Fruit fly (Drosophila melanogaster) whole organism, embryonic: ENCODE measurements around the gene CG12951.

Experiments used
- BEAF-32 ChIP-seq: fragments of 200-800 bp; sonication (Bioruptor generic); optimal IDR thresholded peaks from 3 replicates; lab custom pipeline; 2017; ENCODE audit warnings: missing biosample characterization, missing genetic modification characterization, mild to moderate bottlenecking, moderate library complexity, missing genetic modification reagents
- CG10321 ChIP-seq: fragments of 200-800 bp; sonication (Bioruptor generic); IDR thresholded peaks from 2 replicates; pipeline ENCODE4 v1.3.6; 2022; ENCODE audit warnings: missing biosample characterization, missing genetic modification characterization
- CG10366 ChIP-seq: fragments of 200-800 bp; sonication (Bioruptor generic); IDR thresholded peaks from 2 replicates; pipeline ENCODE4 v1.3.6; 2022; ENCODE audit warnings: missing biosample characterization, missing genetic modification characterization
- CG11696 ChIP-seq: fragments of 200-800 bp; sonication (Bioruptor generic); IDR thresholded peaks from 2 replicates; pipeline ENCODE4 v1.3.6; 2022; ENCODE audit warnings: missing biosample characterization, missing genetic modification characterization
- CG12155 ChIP-seq: fragments of 200-800 bp; sonication (Bioruptor generic); optimal IDR thresholded peaks from 3 replicates; lab custom pipeline; 2016; ENCODE audit warnings: missing biosample characterization, missing genetic modification characterization
- CG14710 ChIP-seq: fragments of 200-800 bp; sonication (Bioruptor generic); optimal IDR thresholded peaks from 3 replicates; lab custom pipeline; 2019; ENCODE audit warnings: missing biosample characterization, mild to moderate bottlenecking, missing genetic modification characterization, moderate library complexity
- CG14965 ChIP-seq: fragments of 200-800 bp; sonication (Bioruptor generic); optimal IDR thresholded peaks from 2 replicates; lab custom pipeline; 2016; ENCODE audit warnings: missing biosample characterization, missing genetic modification characterization, borderline replicate concordance
- CG15514 ChIP-seq: fragments of 200-800 bp; sonication (Bioruptor generic); optimal IDR thresholded peaks from 3 replicates; lab custom pipeline; 2017; ENCODE audit warnings: missing biosample characterization, missing genetic modification characterization, mild to moderate bottlenecking, moderate library complexity, missing genetic modification reagents
- CG1602 ChIP-seq: fragments of 200-800 bp; sonication (Bioruptor generic); optimal IDR thresholded peaks from 3 replicates; lab custom pipeline; 2016; ENCODE audit warnings: missing biosample characterization, missing genetic modification characterization
- CG16815 ChIP-seq: fragments of 200-800 bp; sonication (Bioruptor generic); optimal IDR thresholded peaks from 3 replicates; lab custom pipeline; 2017; ENCODE audit warnings: missing biosample characterization, mild to moderate bottlenecking, missing genetic modification characterization
- CG31365 ChIP-seq: fragments of 200-800 bp; sonication (Bioruptor generic); optimal IDR thresholded peaks from 2 replicates; lab custom pipeline; 2018; ENCODE audit warnings: missing biosample characterization, mild to moderate bottlenecking, missing genetic modification characterization
- CG4282 ChIP-seq: fragments of 200-800 bp; sonication (Bioruptor generic); optimal IDR thresholded peaks from 2 replicates; lab custom pipeline; 2016; ENCODE audit warnings: missing biosample characterization, missing genetic modification characterization
- CG43689 ChIP-seq: fragments of 200-800 bp; sonication (Bioruptor generic); IDR thresholded peaks from 2 replicates; pipeline ENCODE4 v1.3.6; 2022; ENCODE audit warnings: missing biosample characterization, missing genetic modification characterization
- CG5180 ChIP-seq: fragments of 200-800 bp; sonication (Bioruptor generic); optimal IDR thresholded peaks from 3 replicates; lab custom pipeline; 2017; ENCODE audit warnings: missing biosample characterization, missing genetic modification characterization, mild to moderate bottlenecking, moderate library complexity, missing genetic modification reagents
- CG8359 ChIP-seq: fragments of 200-800 bp; sonication (Bioruptor generic); optimal IDR thresholded peaks from 2 replicates; lab custom pipeline; 2017; ENCODE audit warnings: missing biosample characterization, mild to moderate bottlenecking, missing genetic modification characterization, borderline replicate concordance
- CG8478 ChIP-seq: fragments of >200 bp; optimal IDR thresholded peaks from 2 replicates; lab custom pipeline; 2018
- H15 ChIP-seq: fragments of 200-800 bp; sonication (Bioruptor generic); IDR thresholded peaks from 3 replicates; pipeline ENCODE4 v1.3.6; 2022; ENCODE audit warnings: missing biosample characterization, missing genetic modification characterization
- Hand ChIP-seq: fragments of 200-800 bp; sonication (Bioruptor generic); optimal IDR thresholded peaks from 2 replicates; lab custom pipeline; 2017; ENCODE audit warnings: mild to moderate bottlenecking, missing biosample characterization, missing genetic modification reagents, missing genetic modification characterization
- HmgZ ChIP-seq: fragments of 200-800 bp; sonication (Bioruptor generic); optimal IDR thresholded peaks from 2 replicates; lab custom pipeline; 2018; ENCODE audit warnings: missing biosample characterization, mild to moderate bottlenecking, missing genetic modification characterization
- Max ChIP-seq: fragments of 200-800 bp; sonication (Bioruptor generic); optimal IDR thresholded peaks from 2 replicates; lab custom pipeline; 2016; ENCODE audit warnings: missing biosample characterization, mild to moderate bottlenecking, missing genetic modification characterization
- Nf-YC ChIP-seq: fragments of 200-800 bp; optimal IDR thresholded peaks from 3 replicates; lab custom pipeline; 2019; ENCODE audit warnings: missing biosample characterization, mild to moderate bottlenecking, missing genetic modification characterization, moderate library complexity
- Optix ChIP-seq: fragments of 200-800 bp; sonication (Bioruptor generic); IDR thresholded peaks from 3 replicates; pipeline ENCODE4 v1.3.6; 2022; ENCODE audit warnings: missing biosample characterization, missing genetic modification characterization
- Sry-β ChIP-seq: fragments of 200-800 bp; sonication (Bioruptor generic); optimal IDR thresholded peaks from 2 replicates; lab custom pipeline; 2018; ENCODE audit warnings: missing biosample characterization, mild to moderate bottlenecking, missing genetic modification characterization, moderate library complexity
- Ssrp ChIP-seq: fragments of 200-800 bp; sonication (Bioruptor generic); optimal IDR thresholded peaks from 2 replicates; lab custom pipeline; 2018; ENCODE audit warnings: missing biosample characterization, mild to moderate bottlenecking, missing genetic modification characterization, moderate library complexity
- Stat92E ChIP-seq, 3 experiments: fragments of >200 bp in 2 of 3; fragments of 200-800 bp in 1 of 3; sonication (Bioruptor generic) in 1 of 3; optimal IDR thresholded peaks; 2 replicates each; lab custom pipeline; 2017 to 2019; ENCODE audit warnings: missing biosample characterization in 3 of 3, missing genetic modification characterization in 3 of 3, mild to moderate bottlenecking in 1 of 3, moderate library complexity in 1 of 3
- Tbp ChIP-seq: fragments of >200 bp; optimal IDR thresholded peaks from 2 replicates; lab custom pipeline; 2018; ENCODE audit warnings: missing biosample characterization, missing genetic modification characterization
- Trl ChIP-seq, 3 experiments: fragments of >200 bp in 2 of 3; fragments of 200-800 bp in 1 of 3; sonication (Bioruptor generic) in 1 of 3; optimal IDR thresholded peaks; 2 replicates in 1 of 3; 3 replicates in 2 of 3; lab custom pipeline; 2016 to 2017; ENCODE audit warnings: missing biosample characterization in 1 of 3, missing genetic modification characterization in 1 of 3
- Usf ChIP-seq: fragments of 200-800 bp; sonication (Bioruptor generic); optimal IDR thresholded peaks from 2 replicates; lab custom pipeline; 2017; ENCODE audit warnings: missing genotype, missing biosample characterization, missing genetic modification characterization
- YL-1 ChIP-seq: fragments of 200-800 bp; sonication (Bioruptor generic); optimal IDR thresholded peaks from 3 replicates; lab custom pipeline; 2017; ENCODE audit warnings: missing biosample characterization, mild to moderate bottlenecking, missing genetic modification characterization
- ase ChIP-seq: fragments of 200-800 bp; sonication (Bioruptor generic); IDR thresholded peaks from 3 replicates; pipeline ENCODE4 v1.3.6; 2022; ENCODE audit warnings: missing biosample characterization, missing genetic modification characterization
- bab2 ChIP-seq: fragments of 200-800 bp; sonication (Bioruptor generic); optimal IDR thresholded peaks from 2 replicates; lab custom pipeline; 2016; ENCODE audit warnings: missing biosample characterization, missing genetic modification characterization
- br ChIP-seq: fragments of >200 bp; optimal IDR thresholded peaks from 2 replicates; lab custom pipeline; 2017
- bsh ChIP-seq, 2 experiments: fragments of 200-800 bp; sonication (Bioruptor generic); optimal IDR thresholded peaks; 2 replicates each; lab custom pipeline; 2017 to 2018; ENCODE audit warnings: mild to moderate bottlenecking in 2 of 2, missing biosample characterization in 2 of 2, missing genetic modification characterization in 2 of 2, moderate library complexity in 1 of 2
- cad ChIP-seq: fragments of >200 bp; optimal IDR thresholded peaks from 2 replicates; lab custom pipeline; 2017; ENCODE audit warnings: missing biosample characterization, missing genetic modification characterization
- cato ChIP-seq: fragments of 200-800 bp; sonication (Bioruptor generic); optimal IDR thresholded peaks from 2 replicates; lab custom pipeline; 2016; ENCODE audit warnings: missing biosample characterization, missing genetic modification characterization, borderline replicate concordance
- eve ChIP-seq, 2 experiments: fragments of >200 bp; optimal IDR thresholded peaks; 2 replicates each; lab custom pipeline; 2017; ENCODE audit warnings: missing biosample characterization in 2 of 2, missing genetic modification characterization in 2 of 2
- gce ChIP-seq: fragments of 200-800 bp; sonication (Bioruptor generic); IDR thresholded peaks from 3 replicates; pipeline ENCODE4 v1.3.6; 2022; ENCODE audit warnings: missing biosample characterization, missing genetic modification characterization
- ham ChIP-seq: fragments of 200-800 bp; sonication (Bioruptor generic); IDR thresholded peaks from 2 replicates; pipeline ENCODE4 v1.3.6; 2022; ENCODE audit warnings: missing biosample characterization, missing genetic modification characterization
- hkb ChIP-seq, 2 experiments: fragments of 200-800 bp in 1 of 2; fragments of >200 bp in 1 of 2; sonication (Bioruptor generic) in 1 of 2; IDR thresholded peaks in 1 of 2; optimal IDR thresholded peaks in 1 of 2; 2 replicates each; pipeline versions ENCODE4 v1.3.6 to Lab custom; 2017 to 2022; ENCODE audit warnings: missing biosample characterization in 1 of 2, missing genetic modification characterization in 1 of 2
- hth ChIP-seq: fragments of >200 bp; optimal IDR thresholded peaks from 2 replicates; lab custom pipeline; 2017; ENCODE audit warnings: inconsistent platforms
- kah ChIP-seq: fragments of 200-800 bp; sonication (Bioruptor generic); optimal IDR thresholded peaks from 2 replicates; lab custom pipeline; 2018; ENCODE audit warnings: missing biosample characterization, mild to moderate bottlenecking, missing genetic modification characterization
- kni ChIP-seq: fragments of 200-800 bp; sonication (Bioruptor generic); optimal IDR thresholded peaks from 3 replicates; lab custom pipeline; 2017; ENCODE audit warnings: mild to moderate bottlenecking, missing biosample characterization, missing genetic modification reagents, missing genetic modification characterization
- nau ChIP-seq: fragments of 200-800 bp; sonication (Bioruptor generic); optimal IDR thresholded peaks from 3 replicates; lab custom pipeline; 2017; ENCODE audit warnings: missing biosample characterization, mild to moderate bottlenecking, missing genetic modification characterization, missing genetic modification reagents
- sens ChIP-seq: fragments of 200-800 bp; sonication (Bioruptor generic); peaks from one replicate; lab custom pipeline; 2016; ENCODE audit warnings: missing biosample characterization, missing genetic modification characterization
- sima ChIP-seq: fragments of 200-800 bp; sonication (Bioruptor generic); optimal IDR thresholded peaks from 2 replicates; lab custom pipeline; 2016; ENCODE audit warnings: missing biosample characterization, missing genetic modification characterization
- slp2 ChIP-seq: fragments of 200-800 bp; sonication (Bioruptor generic); optimal IDR thresholded peaks from 2 replicates; lab custom pipeline; 2016; ENCODE audit warnings: missing biosample characterization, missing genetic modification characterization
- sna ChIP-seq: fragments of 200-800 bp; sonication (Bioruptor generic); IDR thresholded peaks from 2 replicates; pipeline ENCODE4 v1.3.6; 2022; ENCODE audit warnings: missing biosample characterization, missing genetic modification characterization; ENCODE audit not compliant: partially characterized antibody
- ssp ChIP-seq: fragments of 200-800 bp; sonication (Bioruptor generic); IDR thresholded peaks from 2 replicates; pipeline ENCODE4 v1.3.6; 2022; ENCODE audit warnings: missing biosample characterization, missing genetic modification characterization
- sug ChIP-seq: fragments of 200-800 bp; optimal IDR thresholded peaks from 2 replicates; lab custom pipeline; 2019; ENCODE audit warnings: missing biosample characterization, mild to moderate bottlenecking, missing genetic modification characterization, moderate library complexity
- tgo ChIP-seq: fragments of 200-800 bp; sonication (Bioruptor generic); IDR thresholded peaks from 3 replicates; pipeline ENCODE4 v1.3.6; 2022; ENCODE audit warnings: missing biosample characterization, missing genetic modification characterization
- wdn ChIP-seq: fragments of 200-800 bp; sonication (Bioruptor generic); IDR thresholded peaks from 2 replicates; pipeline ENCODE4 v1.3.6; 2022; ENCODE audit warnings: missing biosample characterization, missing genetic modification characterization

Gene CG12951

DNA sequence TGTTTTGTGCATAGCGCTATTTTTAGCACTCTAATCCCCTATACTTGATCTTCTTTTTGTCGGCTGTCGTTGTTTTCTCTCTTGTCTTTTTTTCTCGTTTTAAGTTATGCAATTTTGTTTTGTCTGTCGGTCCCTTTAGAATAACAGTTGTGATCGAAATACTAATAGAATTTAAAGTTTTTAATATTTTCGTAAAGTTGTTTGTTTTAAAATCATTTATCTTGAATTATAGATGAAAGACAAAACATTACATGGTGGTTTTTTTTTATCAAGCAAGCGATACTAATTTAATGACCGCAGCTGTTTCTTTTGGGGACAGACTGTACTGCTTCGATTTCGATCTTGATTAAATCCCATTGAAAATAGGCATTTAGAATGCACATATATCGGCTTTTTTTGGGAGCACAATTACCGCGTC, 14.7 kb upstream of the CG12951 start (continued):
- TF ChIP-seq Optix (GFP tag; lab: Robert Waterston, UW) (no peak), gce (GFP tag; lab: Robert Waterston, UW) (no peak), CG15514 (no peak), Max (GFP tag; lab: Kevin White, UChicago) (no peak), wdn (GFP tag; lab: Robert Waterston, UW) (no peak), CG8478 (lab: Kevin White, UChicago) (no peak), CG14965 (GFP tag; lab: Kevin White, UChicago) (no peak), Sry-β (no peak), hth (lab: Kevin White, UChicago) (no peak), Ssrp (tag; lab: Kevin White, UChicago) (peak; percentile 61), Hand (no peak), CG10321 (GFP tag; lab: Robert Waterston, UW) (no peak), YL-1 (GFP tag; lab: Kevin White, UChicago) (no peak), ssp (GFP tag; lab: Robert Waterston, UW) (no peak), sna (GFP tag; lab: Robert Waterston, UW) (no peak), Usf (GFP tag; lab: Kevin White, UChicago) (no peak), bab2 (GFP tag; lab: Kevin White, UChicago) (peak; percentile 36), kni (GFP tag; lab: Kevin White, UChicago) (no peak), CG8359 (no peak), sens (GFP tag; lab: Kevin White, UChicago) (peak; percentile 91), hkb (optimal IDR thresholded peaks at IDR 0.05; lab: Kevin White, UChicago) (no peak), hkb (GFP tag; IDR thresholded peaks at IDR 0.05; lab: Robert Waterston, UW) (peak; percentile 70), CG31365 (no peak), Tbp (no peak), kah (peak; percentile 1), Stat92E (GFP tag; optimal IDR thresholded peaks at IDR 0.05; lab: Kevin White, UChicago) (no peak), CG11696 (peak; percentile 93), H15 (GFP tag; lab: Robert Waterston, UW) (no peak), slp2 (GFP tag; lab: Kevin White, UChicago) (no peak), CG4282 (GFP tag; lab: Kevin White, UChicago) (no peak), CG43689 (GFP tag; lab: Robert Waterston, UW) (no peak), CG10366 (peak; percentile 49), CG5180 (GFP tag; lab: Kevin White, UChicago) (no peak), tgo (GFP tag; lab: Robert Waterston, UW) (peak; percentile 36; the same call in 1 of the 3 replicates), CG16815 (GFP tag; lab: Kevin White, UChicago) (no peak), bsh (GFP tag; optimal IDR thresholded peaks at IDR 0.05; lab: Kevin White, UChicago) (peak in 1 of 2 experiments; percentile 51), CG14710 (tag; lab: Kevin White, UChicago) (peak; percentile 20), CG1602 (GFP tag; lab: Kevin White, UChicago) (no peak), CG12155 (peak; percentile 16), ase (GFP tag; lab: Robert Waterston, UW) (peak; percentile 8; the same call in 1 of the 3 replicates), Nf-YC (tag; lab: Kevin White, UChicago) (peak; percentile 11), BEAF-32 (GFP tag; lab: Kevin White, UChicago) (no peak), ham (no peak), eve (GFP tag; optimal IDR thresholded peaks at IDR 0.05; lab: Kevin White, UChicago) (no peak), nau (no peak), Trl (optimal IDR thresholded peaks at IDR 0.05; lab: Kevin White, UChicago) (no peak), Trl (GFP tag; optimal IDR thresholded peaks at IDR 0.05; lab: Kevin White, UChicago) (peak; percentile 46), cato (no peak), br (no peak), sug (tag; lab: Kevin White, UChicago) (no peak), HmgZ (tag; lab: Kevin White, UChicago) (no peak), cad (no peak), sima (GFP tag; lab: Kevin White, UChicago) (no peak)
